Worm (Caenorhabditis elegans): ENCODE data around the gene C14C11.1.

ce11 chrV:5695635-5696034, 32.2 kb downstream of the C14C11.1 start:
- TF ChIP-seq dao-5 (tag; optimal IDR thresholded peaks at IDR 0.05) (no peak), him-1 (tag; optimal IDR thresholded peaks at IDR 0.05) (no peak), W03F9.2 (tag; optimal IDR thresholded peaks at IDR 0.05) (no peak)
